Worm (Caenorhabditis elegans): ENCODE data around the gene smc-4.

Gene smc-4

ce11 chrIII:4603837-4604236 is 16.5 kb downstream of the smc-4 start:
- TF ChIP-seq F13H6.1 (tag; optimal IDR thresholded peaks at IDR 0.05) (no peak), ceh-16 (tag; optimal IDR thresholded peaks at IDR 0.05) (no peak), skn-1 (tag; optimal IDR thresholded peaks at IDR 0.05) (no peak), egl-27 (tag; optimal IDR thresholded peaks at IDR 0.05) (no peak), nhr-129 (tag; optimal IDR thresholded peaks at IDR 0.05) (no peak), nhr-237 (tag; optimal IDR thresholded peaks at IDR 0.05) (no peak), nhr-77 (tag; optimal IDR thresholded peaks at IDR 0.05) (no peak), blmp-1 (tag; optimal IDR thresholded peaks at IDR 0.05; ENCODE audit: insufficient read depth) (no peak), aly-2 (tag; optimal IDR thresholded peaks at IDR 0.05) (no peak), lin-11 (tag; optimal IDR thresholded peaks at IDR 0.05) (no peak), elt-3 (tag; optimal IDR thresholded peaks at IDR 0.05) (no peak), alr-1 (tag; optimal IDR thresholded peaks at IDR 0.05) (no peak), gmeb-1 (tag; optimal IDR thresholded peaks at IDR 0.05) (no peak), zag-1 (tag; optimal IDR thresholded peaks at IDR 0.05) (no peak), sem-4 (tag; optimal IDR thresholded peaks at IDR 0.05) (no peak), lin-13 (GFP tag; optimal IDR thresholded peaks at IDR 0.05) (no peak), crh-2 (tag; optimal IDR thresholded peaks at IDR 0.05) (no peak)

DNA sequence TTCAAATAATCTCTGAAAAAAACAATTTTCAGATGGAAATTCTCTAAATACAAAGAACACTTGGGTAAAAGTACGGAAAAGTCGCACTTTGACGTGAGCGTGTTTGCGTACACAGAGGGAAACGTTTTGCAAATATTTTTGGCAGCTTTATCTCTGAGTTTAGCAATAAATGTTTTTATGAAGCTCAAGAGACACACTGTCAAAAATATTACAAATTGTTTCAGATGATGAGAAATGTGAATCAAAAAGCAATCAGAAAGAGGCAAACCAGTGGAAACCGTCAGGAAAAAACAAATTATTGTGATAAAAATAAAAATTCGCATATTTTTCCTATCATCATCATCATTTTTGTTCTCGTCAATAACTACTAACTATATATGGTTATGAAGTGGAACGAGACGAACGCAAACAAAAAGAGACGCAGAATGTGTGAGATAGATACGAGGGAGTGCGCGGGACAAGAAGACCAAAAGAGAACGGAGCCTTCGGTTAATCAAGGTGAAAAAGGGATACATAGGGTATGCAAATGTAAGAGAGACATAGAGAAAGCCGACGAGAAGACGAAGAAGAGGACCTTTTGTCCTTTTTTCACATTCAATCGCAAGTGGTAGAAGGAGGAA is 25.1 kb downstream of the smc-4 start, which contains the start of gene sel-2:
sel-2 (minus strand) TSS at position 51 of the 620 bp plus-strand sequence.
- TF ChIP-seq nhr-6 (tag; optimal IDR thresholded peaks at IDR 0.05) = no peak
- TF ChIP-seq unc-55 (GFP tag; optimal IDR thresholded peaks at IDR 0.05) = peak; percentile 36
- peak; percentile 50 for TF ChIP-seq sma-9 (GFP tag; optimal IDR thresholded peaks at IDR 0.05)
- no peak for TF ChIP-seq sma-9 (tag; optimal IDR thresholded peaks at IDR 0.05)
- TF ChIP-seq F13H6.1 (tag; optimal IDR thresholded peaks at IDR 0.05) = peak; percentile 30
- no peak for TF ChIP-seq peb-1 (tag; optimal IDR thresholded peaks at IDR 0.05)
- TF ChIP-seq elt-1 (tag; optimal IDR thresholded peaks at IDR 0.05) = no peak
- no peak for TF ChIP-seq dmd-4 (tag; optimal IDR thresholded peaks at IDR 0.05)
- no peak for TF ChIP-seq snpc-4 (tag; optimal IDR thresholded peaks at IDR 0.05)
- peak; percentile 47 for TF ChIP-seq nhr-25 (tag; optimal IDR thresholded peaks at IDR 0.05)
- TF ChIP-seq egl-27 (tag; optimal IDR thresholded peaks at IDR 0.05) = no peak
- peak; percentile 7 for TF ChIP-seq nhr-129 (tag; optimal IDR thresholded peaks at IDR 0.05)
- peak; percentile 65 for TF ChIP-seq C34F6.9 (tag; optimal IDR thresholded peaks at IDR 0.05)
- no peak for TF ChIP-seq Y55F3AM.14 (GFP tag; optimal IDR thresholded peaks at IDR 0.05)
- peak in 1 of 2 experiments; percentile 36 for TF ChIP-seq lsy-2 (tag; optimal IDR thresholded peaks at IDR 0.05)

- no peak for TF ChIP-seq nhr-10 (tag; optimal IDR thresholded peaks at IDR 0.05)
- TF ChIP-seq nhr-25 (tag; optimal IDR thresholded peaks at IDR 0.05) = peak; percentile 35
Measured at ce11 chrIII:4616071-4616571, 28.8 kb downstream of the smc-4 start, which contains the start of gene lips-3. Gene lips-3, plus strand, starts transcription at chrIII:4616528.

- no peak for TF ChIP-seq skn-1 (tag; optimal IDR thresholded peaks at IDR 0.05)
- TF ChIP-seq alr-1 (tag; optimal IDR thresholded peaks at IDR 0.05) = no peak
- TF ChIP-seq ama-1 (optimal IDR thresholded peaks at IDR 0.05) = no peak
- TF ChIP-seq sem-4 (tag; optimal IDR thresholded peaks at IDR 0.05) = no peak
- no peak for TF ChIP-seq zag-1 (tag; optimal IDR thresholded peaks at IDR 0.05)
- TF ChIP-seq nhr-77 (tag; optimal IDR thresholded peaks at IDR 0.05) = no peak
- TF ChIP-seq ztf-11 (tag; optimal IDR thresholded peaks at IDR 0.05) = no peak
- no peak for TF ChIP-seq gmeb-1 (tag; optimal IDR thresholded peaks at IDR 0.05)
- TF ChIP-seq nhr-6 (tag; optimal IDR thresholded peaks at IDR 0.05) = no peak
- TF ChIP-seq peb-1 (tag; optimal IDR thresholded peaks at IDR 0.05) = no peak
- no peak for TF ChIP-seq nhr-23 (tag; optimal IDR thresholded peaks at IDR 0.05)
- no peak for TF ChIP-seq nhr-12 (tag; optimal IDR thresholded peaks at IDR 0.05)
Measured at ce11 chrIII:4622375-4623130, 35.3 kb downstream of the smc-4 start, which contains the start of gene lron-5. Gene lron-5, plus strand, starts transcription at chrIII:4623029.
